Fruit fly (Drosophila melanogaster) S2 (cell line): ENCODE results near the gene Osi10a.

Experiments used
- CG8478 ChIP-seq: fragments of >200 bp; optimal IDR thresholded peaks from 2 replicates; lab custom pipeline; 2018
- CTCF ChIP-seq, 2 experiments: fragments of >200 bp; optimal IDR thresholded peaks; 2 replicates each; lab custom pipeline; 2018

DNA sequence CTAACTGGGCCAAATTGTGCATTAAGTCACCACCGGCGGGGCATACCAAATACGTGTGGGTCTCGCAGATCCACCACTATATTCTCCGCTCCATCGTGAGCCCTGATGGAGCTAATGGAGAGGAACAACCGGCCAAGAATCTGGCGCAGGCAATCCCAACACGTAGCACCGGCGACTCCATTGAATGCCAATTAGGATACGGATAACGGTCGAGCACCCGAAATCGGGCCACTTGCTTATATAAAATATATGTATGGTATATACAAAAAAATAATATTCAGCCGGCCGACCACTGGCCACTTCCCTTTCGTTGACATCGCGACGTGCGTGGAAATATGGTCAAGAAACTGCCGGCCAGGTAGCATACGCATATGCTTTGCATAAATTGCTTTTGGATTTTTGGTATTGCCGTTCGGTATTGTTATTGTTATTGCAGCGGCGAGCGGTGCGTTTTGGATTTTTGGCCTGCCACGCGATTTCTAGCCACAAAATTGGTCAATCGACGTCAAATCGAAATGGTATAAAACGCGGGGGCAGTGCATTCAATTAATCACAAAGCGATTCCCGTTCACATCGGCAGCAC is 37.6 kb downstream of the Osi10a start, which contains the start of gene Osi15:
- no peak for TF ChIP-seq CG8478
- no peak for TF ChIP-seq CTCF (optimal IDR thresholded peaks at IDR 0.05; lab: Kevin White, UChicago)
